Fruit fly (Drosophila melanogaster): Measurements from ENCODE around the gene CG4408.
A peak's percentile ranks its signal among the peaks of the same experiment; 100 is the strongest.

Gene CG4408

dm6 chr3R:23334866-23335265 is 28.5 kb downstream of the CG4408 start (continued):
- no peak for TF ChIP-seq odd (GFP tag; optimal IDR thresholded peaks at IDR 0.05)
- TF ChIP-seq slou (GFP tag; optimal IDR thresholded peaks at IDR 0.05): no peak
- no peak for TF ChIP-seq CG31365 (tag; optimal IDR thresholded peaks at IDR 0.05)
- no peak for TF ChIP-seq CG3838 (GFP tag; optimal IDR thresholded peaks at IDR 0.05)
- no peak for TF ChIP-seq Hr78 (GFP tag; optimal IDR thresholded peaks at IDR 0.05)
- no peak for TF ChIP-seq gfzf (GFP tag; optimal IDR thresholded peaks at IDR 0.05)
- TF ChIP-seq CG8478 (optimal IDR thresholded peaks at IDR 0.05): no peak
- TF ChIP-seq CG32772 (GFP tag; IDR thresholded peaks at IDR 0.05): peak; percentile 46; the same call in 1 of the 2 replicates
- TF ChIP-seq pnt (GFP tag; optimal IDR thresholded peaks at IDR 0.05): no peak
- TF ChIP-seq toy (GFP tag; IDR thresholded peaks at IDR 0.05): no peak
- TF ChIP-seq exex (tag; optimal IDR thresholded peaks at IDR 0.05): peak; percentile 17
- TF ChIP-seq CG2120 (GFP tag; optimal IDR thresholded peaks at IDR 0.05): peak; percentile 80
- TF ChIP-seq Med (GFP tag): peak; percentile 78
- no peak for TF ChIP-seq CG17912 (GFP tag; optimal IDR thresholded peaks at IDR 0.05)
- TF ChIP-seq fd102C (GFP tag; optimal IDR thresholded peaks at IDR 0.05): no peak
- no peak for TF ChIP-seq Awh (GFP tag; IDR thresholded peaks at IDR 0.05)
- TF ChIP-seq danr (GFP tag; IDR thresholded peaks at IDR 0.05): no peak
- no peak for TF ChIP-seq en (GFP tag; optimal IDR thresholded peaks at IDR 0.05)
- TF ChIP-seq fd3F (GFP tag; optimal IDR thresholded peaks at IDR 0.05): no peak
- no peak for TF ChIP-seq CG11560 (tag; IDR thresholded peaks at IDR 0.05)
- TF ChIP-seq CG10267 (tag; optimal IDR thresholded peaks at IDR 0.05): no peak
- TF ChIP-seq CG10366 (GFP tag; IDR thresholded peaks at IDR 0.05): peak; percentile 16; the same call in 1 of the 2 replicates
- no peak; the same call in 2 of the 3 replicates for TF ChIP-seq H15 (GFP tag; IDR thresholded peaks at IDR 0.05)
- 0 out of 2 replicates have a peak, but pooled peaks have one; percentile 29 for TF ChIP-seq CG17612 (GFP tag; IDR thresholded peaks at IDR 0.05)
- no peak for TF ChIP-seq CG1647 (GFP tag; optimal IDR thresholded peaks at IDR 0.05)
- peak; percentile 5 for TF ChIP-seq kay (GFP tag; optimal IDR thresholded peaks at IDR 0.05)
- TF ChIP-seq fd96Cb (tag; optimal IDR thresholded peaks at IDR 0.05): peak; percentile 7
- no peak for TF ChIP-seq ham (GFP tag; IDR thresholded peaks at IDR 0.05)
- no peak for TF ChIP-seq tin (GFP tag; optimal IDR thresholded peaks at IDR 0.05)
- no peak for TF ChIP-seq Elba2 (GFP tag; optimal IDR thresholded peaks at IDR 0.05)
- peak; percentile 29; the same call in 1 of the 2 replicates for TF ChIP-seq CG11085 (GFP tag; IDR thresholded peaks at IDR 0.05)
- TF ChIP-seq CG12071 (GFP tag; optimal IDR thresholded peaks at IDR 0.05): no peak
- peak; percentile 75 for TF ChIP-seq gro (GFP tag; optimal IDR thresholded peaks at IDR 0.05)
- TF ChIP-seq prd (optimal IDR thresholded peaks at IDR 0.05): no peak
- peak; percentile 55; the same call in 2 of the 3 replicates for TF ChIP-seq prd (GFP tag; IDR thresholded peaks at IDR 0.05)
- TF ChIP-seq gcm2 (GFP tag; optimal IDR thresholded peaks at IDR 0.05): no peak
- TF ChIP-seq sob (GFP tag; IDR thresholded peaks at IDR 0.05): peak; percentile 37
- peak; percentile 37 for TF ChIP-seq caup (GFP tag; optimal IDR thresholded peaks at IDR 0.05; ENCODE audit: severe bottlenecking)
- no peak for TF ChIP-seq CG6175 (GFP tag; IDR thresholded peaks at IDR 0.05)
- peak; percentile 42 for TF ChIP-seq NfI (GFP tag; optimal IDR thresholded peaks at IDR 0.05)
- TF ChIP-seq nerfin-2 (GFP tag; IDR thresholded peaks at IDR 0.05; ENCODE audit: partially characterized antibody): no peak
- peak; percentile 56 for TF ChIP-seq CG17359 (tag; optimal IDR thresholded peaks at IDR 0.05)
- no peak for TF ChIP-seq ftz-f1 (GFP tag; optimal IDR thresholded peaks at IDR 0.05)
- TF ChIP-seq tup (GFP tag; optimal IDR thresholded peaks at IDR 0.05): no peak
- TF ChIP-seq sens-2 (GFP tag; IDR thresholded peaks at IDR 0.05): no peak
- peak; percentile 53; the same call in 1 of the 3 replicates for TF ChIP-seq Dbx (GFP tag; IDR thresholded peaks at IDR 0.05)
- TF ChIP-seq CG10209 (GFP tag; optimal IDR thresholded peaks at IDR 0.05): peak; percentile 12
- no peak for TF ChIP-seq otp (GFP tag; IDR thresholded peaks at IDR 0.05)
- TF ChIP-seq stwl (tag; optimal IDR thresholded peaks at IDR 0.05): no peak
- no peak for TF ChIP-seq nerfin-1 (tag; optimal IDR thresholded peaks at IDR 0.05)
- TF ChIP-seq hkb (optimal IDR thresholded peaks at IDR 0.05): no peak
- no peak; the same call in 1 of the 2 replicates for TF ChIP-seq hkb (GFP tag; IDR thresholded peaks at IDR 0.05)

All from whole organism, embryonic.